Worm (Caenorhabditis elegans) whole organism, L2 larva: ENCODE data around the gene clec-265.

Source experiments
- blmp-1 ChIP-seq: sonication (generic microtip); optimal IDR thresholded peaks from 2 replicates; lab custom pipeline; 2017; ENCODE audit warnings: missing genetic modification characterization, mild to moderate bottlenecking, missing compliant biosample characterization, antibody characterized with exemption, moderate library complexity; ENCODE audit not compliant: insufficient read depth
- dmd-4 ChIP-seq: sonication (generic microtip); optimal IDR thresholded peaks from 2 replicates; lab custom pipeline; 2017; ENCODE audit warnings: missing biosample characterization, missing genetic modification characterization
- peb-1 ChIP-seq: fragments of 150-350 bp; optimal IDR thresholded peaks from 2 replicates; lab custom pipeline; 2014; ENCODE audit warnings: missing biosample characterization, missing genetic modification characterization

ce11 chrX:3067052-3067451 is 35.5 kb downstream of the clec-265 start:
- TF ChIP-seq dmd-4 (tag; lab: Kevin White, UChicago) (no peak), blmp-1 (tag; lab: Kevin White, UChicago) (no peak), peb-1 (no peak)
